Fruit fly (Drosophila melanogaster): Measurements from ENCODE around the gene Dim1.

Gene Dim1

dm6 chr2L:4393842-4394421 lies 9.1 kb upstream of the Dim1 start, which contains the start of gene CG3652 (continued):
- peak; percentile 71 for TF ChIP-seq CG2116 (GFP tag; optimal IDR thresholded peaks at IDR 0.05)
- no peak for TF ChIP-seq repo (GFP tag; optimal IDR thresholded peaks at IDR 0.05)
- TF ChIP-seq bowl (GFP tag; IDR thresholded peaks at IDR 0.05): no peak
- TF ChIP-seq B-H2 (GFP tag; optimal IDR thresholded peaks at IDR 0.05): no peak
- TF ChIP-seq Poxn (GFP tag; IDR thresholded peaks at IDR 0.05): no peak
- peak; percentile 35 for TF ChIP-seq Side (GFP tag; optimal IDR thresholded peaks at IDR 0.05)
- TF ChIP-seq unc-4 (GFP tag; IDR thresholded peaks at IDR 0.05; ENCODE audit: partially characterized antibody): peak; percentile 46; the same call in 1 of the 2 replicates
- TF ChIP-seq bsh (GFP tag; optimal IDR thresholded peaks at IDR 0.05): no peak
- TF ChIP-seq ab (GFP tag; optimal IDR thresholded peaks at IDR 0.05): no peak
- peak; percentile 47; the same call in 2 of the 3 replicates for TF ChIP-seq knrl (GFP tag; IDR thresholded peaks at IDR 0.05; ENCODE audit: partially characterized antibody)
- no peak for TF ChIP-seq CG6765 (GFP tag; optimal IDR thresholded peaks at IDR 0.05)
- TF ChIP-seq Lpt (GFP tag; optimal IDR thresholded peaks at IDR 0.05): no peak
- peak; percentile 61 for TF ChIP-seq nmo (GFP tag; optimal IDR thresholded peaks at IDR 0.05)
- TF ChIP-seq lola (GFP tag; optimal IDR thresholded peaks at IDR 0.05): peak in 1 of 3 experiments; percentile 29
- TF ChIP-seq CG10209 (GFP tag; optimal IDR thresholded peaks at IDR 0.05): no peak
- peak; percentile 48 for TF ChIP-seq Dip3 (GFP tag; optimal IDR thresholded peaks at IDR 0.05)
- no peak for TF ChIP-seq CG17328 (GFP tag; IDR thresholded peaks at IDR 0.05)
- peak; percentile 54 for TF ChIP-seq MESR4 (GFP tag; optimal IDR thresholded peaks at IDR 0.05)
- TF ChIP-seq Blimp-1 (GFP tag; optimal IDR thresholded peaks at IDR 0.05): no peak
- no peak for TF ChIP-seq C15 (GFP tag; IDR thresholded peaks at IDR 0.05)
- TF ChIP-seq ara (GFP tag; IDR thresholded peaks at IDR 0.05): no peak
- no peak for TF ChIP-seq ewg (GFP tag; optimal IDR thresholded peaks at IDR 0.05)
- no peak for TF ChIP-seq Drgx (GFP tag; IDR thresholded peaks at IDR 0.05)
- TF ChIP-seq CG12744 (GFP tag; optimal IDR thresholded peaks at IDR 0.05): no peak
- TF ChIP-seq dimm (GFP tag; IDR thresholded peaks at IDR 0.05): no peak
- no peak for TF ChIP-seq CG8359 (GFP tag; optimal IDR thresholded peaks at IDR 0.05; ENCODE audit: borderline replicate concordance)
- TF ChIP-seq CG1024 (GFP tag; IDR thresholded peaks at IDR 0.05): no peak
- no peak for TF ChIP-seq CG17359 (tag; optimal IDR thresholded peaks at IDR 0.05)
- peak; percentile 60 for TF ChIP-seq CG16813 (GFP tag; IDR thresholded peaks at IDR 0.05; ENCODE audit: partially characterized antibody)
- no peak for TF ChIP-seq CG1233 (GFP tag; optimal IDR thresholded peaks at IDR 0.05)
- TF ChIP-seq CG13424 (tag; optimal IDR thresholded peaks at IDR 0.05): peak; percentile 28
- peak; percentile 60 for TF ChIP-seq Scr (GFP tag; IDR thresholded peaks at IDR 0.05; ENCODE audit: partially characterized antibody)
- TF ChIP-seq run (tag; optimal IDR thresholded peaks at IDR 0.05): no peak
- TF ChIP-seq CG10565 (GFP tag; optimal IDR thresholded peaks at IDR 0.05): no peak
- 0 out of 2 replicates have a peak, but pooled peaks have one; percentile 13 for TF ChIP-seq CG32532 (GFP tag; IDR thresholded peaks at IDR 0.05)
- no peak for TF ChIP-seq CG32767 (GFP tag; IDR thresholded peaks at IDR 0.05)
- TF ChIP-seq zfh1 (GFP tag; IDR thresholded peaks at IDR 0.05): no peak
- TF ChIP-seq CG2199 (GFP tag; IDR thresholded peaks at IDR 0.05): no peak
- TF ChIP-seq Neu2 (GFP tag; optimal IDR thresholded peaks at IDR 0.05; ENCODE audit: borderline replicate concordance): no peak
- peak; percentile 5 for TF ChIP-seq Meics (GFP tag; optimal IDR thresholded peaks at IDR 0.05)
- no peak for TF ChIP-seq sob (GFP tag; IDR thresholded peaks at IDR 0.05)
- peak; percentile 23 for TF ChIP-seq HLH54F (GFP tag; optimal IDR thresholded peaks at IDR 0.05)
- peak; percentile 53 for TF ChIP-seq CG30020 (tag; optimal IDR thresholded peaks at IDR 0.05)
- TF ChIP-seq D19A (tag; optimal IDR thresholded peaks at IDR 0.05): no peak
- no peak for TF ChIP-seq CG18764 (GFP tag; optimal IDR thresholded peaks at IDR 0.05)
- TF ChIP-seq salm (tag; optimal IDR thresholded peaks at IDR 0.05): no peak
- peak; percentile 34 for TF ChIP-seq pnt (GFP tag; optimal IDR thresholded peaks at IDR 0.05)
- peak; percentile 23 for TF ChIP-seq CG3838 (GFP tag; optimal IDR thresholded peaks at IDR 0.05)
- no peak for TF ChIP-seq bcd (GFP tag; optimal IDR thresholded peaks at IDR 0.05)
- TF ChIP-seq CG11695 (GFP tag; IDR thresholded peaks at IDR 0.05): no peak

Data from whole organism, embryonic.